Fruit fly (Drosophila melanogaster): ENCODE data around the gene Srx.

Gene Srx

DNA sequence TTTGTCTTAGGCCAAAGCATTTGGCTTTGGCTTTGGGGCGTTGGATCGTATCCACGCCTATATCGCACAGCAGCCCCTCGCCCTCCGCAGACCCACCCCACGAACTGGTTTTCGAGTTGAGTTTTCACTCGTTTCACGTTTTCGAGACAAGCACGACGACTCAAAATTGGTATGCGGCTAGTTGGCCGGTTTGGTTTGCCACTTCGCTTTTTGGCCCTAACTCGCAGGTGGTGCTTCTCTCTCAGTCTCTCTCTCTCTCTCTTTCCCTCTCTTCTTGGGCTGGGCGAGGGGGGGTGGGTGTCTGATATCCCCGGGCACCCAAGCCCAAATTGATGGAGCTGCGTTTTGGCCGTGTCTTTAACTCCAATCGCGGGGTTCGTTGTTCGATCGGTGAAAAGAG lies 22.8 kb upstream of the Srx start (continued):
- TF ChIP-seq hkb (optimal IDR thresholded peaks at IDR 0.05) (no peak), hkb (GFP tag; IDR thresholded peaks at IDR 0.05) (no peak), aop (GFP tag; IDR thresholded peaks at IDR 0.05) (no peak), bbx (GFP tag; IDR thresholded peaks at IDR 0.05; ENCODE audit: partially characterized antibody) (0 out of 2 replicates have a peak, but pooled peaks have one; percentile 21), chinmo (GFP tag; IDR thresholded peaks at IDR 0.05; ENCODE audit: partially characterized antibody) (peak; percentile 67; the same call in 1 of the 4 replicates), kah (GFP tag; optimal IDR thresholded peaks at IDR 0.05) (no peak), Trl (optimal IDR thresholded peaks at IDR 0.05) (peak; percentile 48 to 59), Trl (GFP tag; optimal IDR thresholded peaks at IDR 0.05) (no peak), CG17568 (GFP tag; optimal IDR thresholded peaks at IDR 0.05) (no peak), z (GFP tag; IDR thresholded peaks at IDR 0.05) (peak; percentile 95), sd (tag; optimal IDR thresholded peaks at IDR 0.05) (peak; percentile 71), CG5245 (GFP tag; optimal IDR thresholded peaks at IDR 0.05) (no peak), fd102C (GFP tag; optimal IDR thresholded peaks at IDR 0.05) (no peak), gsb (GFP tag; IDR thresholded peaks at IDR 0.05) (no peak), CG17612 (GFP tag; IDR thresholded peaks at IDR 0.05) (no peak), kni (GFP tag; optimal IDR thresholded peaks at IDR 0.05) (peak; percentile 47), CG12769 (tag; optimal IDR thresholded peaks at IDR 0.05) (peak; percentile 37)

DNA sequence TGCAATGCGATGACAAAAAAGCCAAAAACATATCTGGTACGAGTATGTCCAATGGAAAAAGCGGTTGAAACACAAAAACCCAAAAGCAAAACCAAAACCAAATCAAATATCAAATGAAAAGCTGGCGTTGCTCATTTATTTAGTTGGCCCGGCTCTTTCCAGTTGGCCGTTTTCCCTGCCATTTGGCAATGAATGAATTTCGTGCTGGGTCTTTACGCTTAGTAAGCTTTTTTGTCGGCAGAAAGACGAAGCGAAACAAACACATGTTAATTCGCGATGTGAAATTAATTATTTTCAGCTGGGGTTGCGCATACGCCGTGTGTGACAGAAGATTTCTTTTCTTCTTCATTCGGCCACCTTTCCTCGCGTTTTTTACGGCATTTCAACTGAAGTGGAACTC lies 22.0 kb upstream of the Srx start:
- TF ChIP-seq CG2199 (GFP tag; IDR thresholded peaks at IDR 0.05) (0 out of 3 replicates have a peak, but pooled peaks have one; percentile 12), tap (tag; optimal IDR thresholded peaks at IDR 0.05) (no peak), Fer3 (tag; optimal IDR thresholded peaks at IDR 0.05) (no peak), Hand (GFP tag; optimal IDR thresholded peaks at IDR 0.05) (no peak), Taf1 (GFP tag; IDR thresholded peaks at IDR 0.05) (no peak), ken (GFP tag; IDR thresholded peaks at IDR 0.05) (no peak)

DNA sequence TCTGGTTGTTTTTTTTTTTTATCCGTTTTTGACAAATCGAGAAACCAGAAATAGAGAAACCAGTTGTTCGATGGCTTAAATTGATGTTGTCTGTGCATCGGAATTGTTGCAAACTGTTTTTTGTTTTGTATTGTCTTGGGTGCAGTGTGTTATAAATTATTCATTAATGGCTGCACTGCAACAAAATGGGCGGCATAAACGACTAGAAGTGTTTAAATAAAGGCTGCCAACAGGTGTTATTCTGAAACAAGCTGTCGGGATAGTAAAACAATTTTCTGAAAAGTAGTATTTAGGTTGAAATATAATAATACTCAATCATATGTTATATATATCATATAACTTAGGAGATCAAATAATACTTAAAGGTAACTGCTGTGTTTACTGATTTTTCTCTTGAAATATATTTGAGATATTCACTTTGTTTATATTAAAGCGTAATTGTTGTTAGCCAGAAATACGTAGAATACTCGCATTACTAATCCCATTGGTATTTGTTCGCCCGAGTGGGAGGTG lies 20.3 kb upstream of the Srx start:
- TF ChIP-seq vvl (GFP tag; IDR thresholded peaks at IDR 0.05) (peak; percentile 72), sens (GFP tag) (peak; percentile 3), Gsc (GFP tag; IDR thresholded peaks at IDR 0.05) (no peak), Sox102F (GFP tag; optimal IDR thresholded peaks at IDR 0.05) (peak; percentile 6), zf30C (GFP tag; optimal IDR thresholded peaks at IDR 0.05) (peak; percentile 42), Drgx (GFP tag; IDR thresholded peaks at IDR 0.05) (0 out of 2 replicates have a peak, but pooled peaks have one; percentile 9), Oli (tag; optimal IDR thresholded peaks at IDR 0.05) (no peak)

DNA sequence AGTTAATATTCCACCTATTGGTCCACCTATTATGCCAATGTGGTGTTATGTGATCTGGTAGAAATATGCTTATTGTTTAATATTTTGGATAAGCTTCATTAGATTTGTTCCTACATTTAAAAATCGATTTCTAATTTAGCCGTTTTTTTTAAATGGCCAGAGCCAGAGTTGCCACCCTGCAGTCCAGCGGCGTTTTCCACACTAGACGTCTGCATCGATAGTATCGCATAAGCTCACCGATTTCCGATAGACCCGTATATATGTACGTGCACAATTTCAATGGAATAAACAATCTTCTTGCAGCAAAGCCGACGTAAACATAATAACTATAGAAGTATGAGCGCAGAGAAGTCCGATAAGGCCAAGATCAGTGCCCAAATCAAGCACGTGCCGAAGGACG lies 14.9 kb upstream of the Srx start, which contains the start of gene Taf9:
TSS of gene Taf9 (plus strand) at position 239 of the 400 bp plus-strand sequence.
- TF ChIP-seq H2.0 (GFP tag; IDR thresholded peaks at IDR 0.05) (no peak), Dref (GFP tag; IDR thresholded peaks at IDR 0.05) (peak; percentile 95), BEAF-32 (GFP tag; optimal IDR thresholded peaks at IDR 0.05) (peak; percentile 82), stc (GFP tag; IDR thresholded peaks at IDR 0.05) (no peak), Pdp1 (GFP tag; optimal IDR thresholded peaks at IDR 0.05) (peak in 1 of 2 experiments; percentile 20), CG6654 (GFP tag; optimal IDR thresholded peaks at IDR 0.05) (no peak), CHES-1-like (GFP tag; optimal IDR thresholded peaks at IDR 0.05) (no peak), gro (GFP tag; optimal IDR thresholded peaks at IDR 0.05) (peak; percentile 13), Scr (GFP tag; IDR thresholded peaks at IDR 0.05; ENCODE audit: partially characterized antibody) (peak; percentile 86), en (GFP tag; optimal IDR thresholded peaks at IDR 0.05) (no peak), lmd (GFP tag; IDR thresholded peaks at IDR 0.05) (peak; percentile 13; the same call in 1 of the 2 replicates), Doc3 (GFP tag; IDR thresholded peaks at IDR 0.05; ENCODE audit: partially characterized antibody) (peak; percentile 69), zen2 (GFP tag; IDR thresholded peaks at IDR 0.05; ENCODE audit: partially characterized antibody) (peak; percentile 91), wek (GFP tag; optimal IDR thresholded peaks at IDR 0.05) (no peak), CG34224 (GFP tag; IDR thresholded peaks at IDR 0.05; ENCODE audit: partially characterized antibody) (peak; percentile 92), CG8290 (GFP tag; optimal IDR thresholded peaks at IDR 0.05) (no peak), CG8290 (tag; optimal IDR thresholded peaks at IDR 0.05) (peak in 1 of 2 experiments; percentile 31), knrl (GFP tag; IDR thresholded peaks at IDR 0.05; ENCODE audit: partially characterized antibody) (peak; percentile 81)
